Fruit fly (Drosophila melanogaster): Measurements from ENCODE around the gene mrt.

Gene mrt

DNA sequence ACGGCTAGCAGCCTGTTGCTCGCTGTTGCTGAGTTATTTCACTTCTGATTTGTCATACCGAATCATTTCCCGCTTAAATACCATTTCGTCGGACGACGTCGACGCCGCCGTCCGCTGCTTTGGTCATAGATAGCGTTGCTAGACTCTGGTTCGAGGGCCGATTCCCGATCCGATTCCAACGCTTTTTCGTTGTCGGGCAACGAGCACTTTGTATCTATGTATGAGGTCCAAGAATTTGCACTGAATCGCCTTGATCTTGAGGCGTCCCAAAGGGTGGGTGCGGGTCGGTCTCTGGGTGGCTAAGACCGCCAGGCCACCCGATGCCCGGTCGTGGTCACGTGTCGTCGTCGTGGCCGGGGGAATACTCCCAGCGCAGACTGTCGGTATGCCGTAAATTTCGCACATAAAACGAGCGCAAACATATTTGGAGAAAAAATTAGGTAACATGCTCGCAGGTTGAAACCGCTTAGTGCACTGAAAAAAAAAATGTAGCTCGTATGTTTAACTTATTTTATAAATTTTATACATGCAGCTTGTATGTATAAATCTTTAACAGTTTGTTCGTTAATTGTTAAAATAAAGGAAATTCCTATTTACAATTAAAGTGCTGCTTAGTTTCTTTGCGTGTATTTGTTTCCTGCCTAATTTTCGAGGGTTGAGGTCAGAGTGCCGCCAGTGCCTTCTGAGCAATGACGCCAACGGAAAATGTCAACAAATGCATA lies 9.9 kb upstream of the mrt start, which contains the start of gene CG3348 (continued):
- peak; percentile 40 for TF ChIP-seq Max (GFP tag; optimal IDR thresholded peaks at IDR 0.05)
- no peak for TF ChIP-seq Hr39 (optimal IDR thresholded peaks at IDR 0.05)
- TF ChIP-seq Fer2 (tag; optimal IDR thresholded peaks at IDR 0.05), result peak; percentile 65
- TF ChIP-seq jigr1 (GFP tag; IDR thresholded peaks at IDR 0.05), result no peak
- TF ChIP-seq lola (GFP tag; optimal IDR thresholded peaks at IDR 0.05), result no peak
- no peak for TF ChIP-seq HLH4C (GFP tag; IDR thresholded peaks at IDR 0.05; ENCODE audit: partially characterized antibody)
- TF ChIP-seq sr (GFP tag; IDR thresholded peaks at IDR 0.05), result no peak
- TF ChIP-seq CG17328 (GFP tag; IDR thresholded peaks at IDR 0.05), result peak; percentile 71
- TF ChIP-seq aop (GFP tag; IDR thresholded peaks at IDR 0.05), result no peak
- TF ChIP-seq HLH3B (GFP tag; IDR thresholded peaks at IDR 0.05), result peak; percentile 61; the same call in 1 of the 2 replicates
- TF ChIP-seq hbn (GFP tag; IDR thresholded peaks at IDR 0.05; ENCODE audit: partially characterized antibody), result no peak
- TF ChIP-seq HLHmδ (GFP tag; optimal IDR thresholded peaks at IDR 0.05), result no peak
- peak; percentile 62 for TF ChIP-seq toy (GFP tag; IDR thresholded peaks at IDR 0.05)
- TF ChIP-seq H15 (GFP tag; IDR thresholded peaks at IDR 0.05), result peak; percentile 34; the same call in 1 of the 3 replicates
- peak; percentile 39 for TF ChIP-seq zf30C (GFP tag; optimal IDR thresholded peaks at IDR 0.05)
- no peak; the same call in 1 of the 2 replicates for TF ChIP-seq CG43689 (GFP tag; IDR thresholded peaks at IDR 0.05)
- TF ChIP-seq CG9817 (tag; optimal IDR thresholded peaks at IDR 0.05), result peak; percentile 82
- TF ChIP-seq eyg (GFP tag; optimal IDR thresholded peaks at IDR 0.05), result peak; percentile 60
- TF ChIP-seq sima (GFP tag; optimal IDR thresholded peaks at IDR 0.05), result no peak
- no peak for TF ChIP-seq prd (optimal IDR thresholded peaks at IDR 0.05)
- peak; percentile 81 for TF ChIP-seq prd (GFP tag; IDR thresholded peaks at IDR 0.05)
- no peak for TF ChIP-seq pros (GFP tag; optimal IDR thresholded peaks at IDR 0.05)
- TF ChIP-seq CG12299 (tag; optimal IDR thresholded peaks at IDR 0.05), result peak; percentile 30
- TF ChIP-seq CG7372 (GFP tag; IDR thresholded peaks at IDR 0.05), result peak; percentile 58
- TF ChIP-seq CG34422 (GFP tag; IDR thresholded peaks at IDR 0.05), result 0 out of 3 replicates have a peak, but pooled peaks have one; percentile 29
- peak; percentile 74 for TF ChIP-seq row (GFP tag; IDR thresholded peaks at IDR 0.05)
- peak; percentile 31 for TF ChIP-seq GATAe (GFP tag; conservative IDR thresholded peaks at IDR 0.05)
- TF ChIP-seq Hand (GFP tag; optimal IDR thresholded peaks at IDR 0.05), result peak; percentile 36
- peak; percentile 53 for TF ChIP-seq CG10979 (tag; optimal IDR thresholded peaks at IDR 0.05)
- peak; percentile 66 for TF ChIP-seq vfl (GFP tag; optimal IDR thresholded peaks at IDR 0.05)
- TF ChIP-seq CG10565 (GFP tag; optimal IDR thresholded peaks at IDR 0.05), result no peak
- peak; percentile 71 for TF ChIP-seq dmrt99B (tag; optimal IDR thresholded peaks at IDR 0.05)
- TF ChIP-seq amos (GFP tag; IDR thresholded peaks at IDR 0.05; ENCODE audit: partially characterized antibody), result no peak
- TF ChIP-seq cg (GFP tag; optimal IDR thresholded peaks at IDR 0.05), result no peak
- TF ChIP-seq CG6654 (GFP tag; optimal IDR thresholded peaks at IDR 0.05), result peak; percentile 48
- TF ChIP-seq ab (GFP tag; optimal IDR thresholded peaks at IDR 0.05), result no peak
- TF ChIP-seq CG17361 (GFP tag; IDR thresholded peaks at IDR 0.05), result peak; percentile 61
- no peak for TF ChIP-seq CG34376 (GFP tag; optimal IDR thresholded peaks at IDR 0.05)
- no peak for TF ChIP-seq pzg (GFP tag; optimal IDR thresholded peaks at IDR 0.05)
- TF ChIP-seq odd (GFP tag; optimal IDR thresholded peaks at IDR 0.05), result no peak
- TF ChIP-seq fd3F (GFP tag; optimal IDR thresholded peaks at IDR 0.05), result peak; percentile 51
- peak; percentile 32 for TF ChIP-seq CG16863 (GFP tag; optimal IDR thresholded peaks at IDR 0.05)
- TF ChIP-seq CoRest (tag; optimal IDR thresholded peaks at IDR 0.05), result peak; percentile 73
- TF ChIP-seq bcd (GFP tag; optimal IDR thresholded peaks at IDR 0.05), result peak; percentile 82
- TF ChIP-seq B-H2 (GFP tag; optimal IDR thresholded peaks at IDR 0.05), result peak; percentile 70
- TF ChIP-seq Usf (GFP tag; optimal IDR thresholded peaks at IDR 0.05), result peak; percentile 81
- no peak for TF ChIP-seq crp (GFP tag; optimal IDR thresholded peaks at IDR 0.05)
- TF ChIP-seq sens-2 (GFP tag; IDR thresholded peaks at IDR 0.05), result peak; percentile 15; the same call in 1 of the 2 replicates
- no peak for TF ChIP-seq da (GFP tag; optimal IDR thresholded peaks at IDR 0.05)
- peak; percentile 17 for TF ChIP-seq slou (GFP tag; optimal IDR thresholded peaks at IDR 0.05)
